Fruit fly (Drosophila melanogaster): ENCODE results near the gene Gapdh2.

The Gapdh2 gene

dm6 chrX:15857601-15858284 is 10.2 kb upstream of the Gapdh2 start, which contains the start of the genes CG46440 and Myb (continued):
- TF ChIP-seq HmgZ (tag; optimal IDR thresholded peaks at IDR 0.05): peak; percentile 14
- TF ChIP-seq CG16863 (GFP tag; optimal IDR thresholded peaks at IDR 0.05): no peak
- TF ChIP-seq CG10267 (tag; optimal IDR thresholded peaks at IDR 0.05): peak; percentile 10
- no peak for TF ChIP-seq otp (GFP tag; IDR thresholded peaks at IDR 0.05)
- peak; percentile 88 for TF ChIP-seq Dref (GFP tag; IDR thresholded peaks at IDR 0.05)
- TF ChIP-seq chm (GFP tag; IDR thresholded peaks at IDR 0.05): no peak
- TF ChIP-seq CG2129 (GFP tag; IDR thresholded peaks at IDR 0.05; ENCODE audit: partially characterized antibody): peak; percentile 59
- TF ChIP-seq CG10209 (GFP tag; optimal IDR thresholded peaks at IDR 0.05): no peak
- TF ChIP-seq unpg (GFP tag; optimal IDR thresholded peaks at IDR 0.05): peak; percentile 1
- peak; percentile 75 for TF ChIP-seq unc-4 (GFP tag; IDR thresholded peaks at IDR 0.05; ENCODE audit: partially characterized antibody)
- peak; percentile 57 for TF ChIP-seq sna (GFP tag; IDR thresholded peaks at IDR 0.05; ENCODE audit: partially characterized antibody)
- peak; percentile 86 for TF ChIP-seq CG7963 (GFP tag; IDR thresholded peaks at IDR 0.05; ENCODE audit: partially characterized antibody)
- TF ChIP-seq BEAF-32 (GFP tag; optimal IDR thresholded peaks at IDR 0.05): peak; percentile 83
- peak; percentile 91 for TF ChIP-seq Opbp (GFP tag; IDR thresholded peaks at IDR 0.05; ENCODE audit: partially characterized antibody)
- peak; percentile 85 for TF ChIP-seq inv (GFP tag; IDR thresholded peaks at IDR 0.05; ENCODE audit: partially characterized antibody)
- TF ChIP-seq zfh2 (GFP tag; optimal IDR thresholded peaks at IDR 0.05): no peak
- no peak for TF ChIP-seq Fer1 (GFP tag; optimal IDR thresholded peaks at IDR 0.05)

- TF ChIP-seq CG16813 (GFP tag; IDR thresholded peaks at IDR 0.05; ENCODE audit: partially characterized antibody) (0 out of 3 replicates have a peak, but pooled peaks have one; percentile 4), Fer1 (GFP tag; optimal IDR thresholded peaks at IDR 0.05) (no peak), slbo (GFP tag; IDR thresholded peaks at IDR 0.05) (no peak), CG14710 (tag; optimal IDR thresholded peaks at IDR 0.05) (no peak), lola (GFP tag; optimal IDR thresholded peaks at IDR 0.05) (no peak), CG3407 (GFP tag; optimal IDR thresholded peaks at IDR 0.05) (no peak), sc (optimal IDR thresholded peaks at IDR 0.05) (no peak), sc (GFP tag; optimal IDR thresholded peaks at IDR 0.05) (no peak), tap (tag; optimal IDR thresholded peaks at IDR 0.05) (no peak), bigmax (GFP tag; optimal IDR thresholded peaks at IDR 0.05) (no peak), wor (GFP tag; IDR thresholded peaks at IDR 0.05) (no peak), nmo (GFP tag; optimal IDR thresholded peaks at IDR 0.05) (no peak), TFAM (GFP tag; optimal IDR thresholded peaks at IDR 0.05) (no peak), CG4707 (GFP tag; optimal IDR thresholded peaks at IDR 0.05) (no peak), tgo (GFP tag; IDR thresholded peaks at IDR 0.05) (no peak), shn (GFP tag; optimal IDR thresholded peaks at IDR 0.05) (no peak), lbe (GFP tag; optimal IDR thresholded peaks at IDR 0.05) (no peak), CG2129 (GFP tag; IDR thresholded peaks at IDR 0.05; ENCODE audit: partially characterized antibody) (peak; percentile 13; the same call in 1 of the 2 replicates), H2.0 (GFP tag; IDR thresholded peaks at IDR 0.05) (no peak), Hr78 (GFP tag; optimal IDR thresholded peaks at IDR 0.05) (no peak), sens (GFP tag) (peak; percentile 32), pfk (GFP tag; optimal IDR thresholded peaks at IDR 0.05) (no peak), CG13287 (GFP tag; IDR thresholded peaks at IDR 0.05; ENCODE audit: partially characterized antibody) (0 out of 2 replicates have a peak, but pooled peaks have one; percentile 19), cg (GFP tag; optimal IDR thresholded peaks at IDR 0.05) (no peak), amos (GFP tag; IDR thresholded peaks at IDR 0.05; ENCODE audit: partially characterized antibody) (0 out of 2 replicates have a peak, but pooled peaks have one; percentile 17), Dll (GFP tag; IDR thresholded peaks at IDR 0.05; ENCODE audit: partially characterized antibody) (peak; percentile 49; the same call in 1 of the 4 replicates), Dref (GFP tag; IDR thresholded peaks at IDR 0.05) (peak; percentile 43; the same call in 1 of the 2 replicates), CTCF (GFP tag; optimal IDR thresholded peaks at IDR 0.05) (no peak), gfzf (GFP tag; optimal IDR thresholded peaks at IDR 0.05) (peak; percentile 44), CG17361 (GFP tag; IDR thresholded peaks at IDR 0.05) (0 out of 3 replicates have a peak, but pooled peaks have one; percentile 9), CG6813 (GFP tag; optimal IDR thresholded peaks at IDR 0.05) (no peak), BEAF-32 (GFP tag; optimal IDR thresholded peaks at IDR 0.05) (peak; percentile 45), gsb (GFP tag; IDR thresholded peaks at IDR 0.05) (no peak), CG2199 (GFP tag; IDR thresholded peaks at IDR 0.05) (no peak)
These were observed 8.6 kb upstream of the Gapdh2 start, which contains the start of gene AlkB for dm6 chrX:15859387-15859786. Gene AlkB (minus strand): TSS chrX:15859487.
